Fruit fly (Drosophila melanogaster) whole organism, pupa: Measurements from ENCODE around the gene Tom20.

Experiments used
- CG10348 ChIP-seq: fragments of 200-800 bp; sonication (Bioruptor generic); IDR thresholded peaks from 2 replicates; pipeline ENCODE4 v1.3.6; 2022; ENCODE audit warnings: missing biosample characterization, missing genetic modification characterization
- CG12605 ChIP-seq: fragments of 200-800 bp; sonication (Bioruptor generic); IDR thresholded peaks from 2 replicates; pipeline ENCODE4 v1.3.6; 2022; ENCODE audit warnings: missing biosample characterization, missing genetic modification characterization
- CG13204 ChIP-seq: fragments of 200-800 bp; sonication (Bioruptor generic); optimal IDR thresholded peaks from 2 replicates; lab custom pipeline; 2018; ENCODE audit warnings: missing biosample characterization, mild to moderate bottlenecking, missing genetic modification characterization, moderate library complexity
- CG14655 ChIP-seq: fragments of 200-800 bp; sonication (Bioruptor generic); optimal IDR thresholded peaks from 3 replicates; lab custom pipeline; 2017; ENCODE audit warnings: mild to moderate bottlenecking, missing biosample characterization, missing genetic modification reagents, missing genetic modification characterization
- CG15710 ChIP-seq: fragments of 200-800 bp; sonication (Bioruptor generic); optimal IDR thresholded peaks from 2 replicates; lab custom pipeline; 2018; ENCODE audit warnings: missing biosample characterization, mild to moderate bottlenecking, missing genetic modification characterization, moderate library complexity
- CG17806 ChIP-seq: fragments of 200-800 bp; sonication (Bioruptor generic); optimal IDR thresholded peaks from 2 replicates; lab custom pipeline; 2018; ENCODE audit warnings: missing biosample characterization, mild to moderate bottlenecking, missing genetic modification characterization, moderate library complexity
- CG32121 ChIP-seq: fragments of 200-800 bp; sonication (Bioruptor generic); IDR thresholded peaks from 2 replicates; pipeline ENCODE4 v1.3.6; 2022; ENCODE audit warnings: missing biosample characterization, missing genetic modification characterization
- CG34367 ChIP-seq: fragments of 200-800 bp; sonication (Bioruptor generic); optimal IDR thresholded peaks from 2 replicates; lab custom pipeline; 2018; ENCODE audit warnings: missing biosample characterization, mild to moderate bottlenecking, missing genetic modification characterization
- CG4496 ChIP-seq: fragments of 200-800 bp; sonication (Bioruptor generic); IDR thresholded peaks from 3 replicates; pipeline ENCODE4 v1.3.6; 2022; ENCODE audit warnings: missing biosample characterization, missing genetic modification characterization
- CG8159 ChIP-seq: fragments of 200-800 bp; sonication (Bioruptor generic); optimal IDR thresholded peaks from 3 replicates; lab custom pipeline; 2018; ENCODE audit warnings: missing biosample characterization, mild to moderate bottlenecking, missing genetic modification characterization, moderate library complexity
- CG8301 ChIP-seq: fragments of 200-800 bp; sonication (Bioruptor generic); optimal IDR thresholded peaks from 2 replicates; lab custom pipeline; 2018; ENCODE audit warnings: missing biosample characterization, mild to moderate bottlenecking, missing genetic modification characterization
- CG9948 ChIP-seq: fragments of 200-800 bp; sonication (Bioruptor generic); optimal IDR thresholded peaks from 2 replicates; lab custom pipeline; 2018; ENCODE audit warnings: missing biosample characterization, mild to moderate bottlenecking, missing genetic modification characterization, moderate library complexity
- D1 ChIP-seq: fragments of 200-800 bp; sonication (Bioruptor generic); optimal IDR thresholded peaks from 2 replicates; lab custom pipeline; 2018; ENCODE audit warnings: missing biosample characterization, mild to moderate bottlenecking, missing genetic modification characterization, moderate library complexity
- EcR ChIP-seq: fragments of 200-800 bp; sonication (Bioruptor generic); optimal IDR thresholded peaks from 3 replicates; lab custom pipeline; 2019; ENCODE audit warnings: missing biosample characterization, missing genetic modification characterization, mild to moderate bottlenecking, moderate library complexity, missing genetic modification reagents
- Ets98B ChIP-seq: fragments of 200-800 bp; sonication (Bioruptor generic); IDR thresholded peaks from 2 replicates; pipeline ENCODE4 v1.3.6; 2022; ENCODE audit warnings: missing biosample characterization, missing genetic modification characterization
- Pif1A ChIP-seq: fragments of 200-800 bp; sonication (Bioruptor generic); optimal IDR thresholded peaks from 3 replicates; lab custom pipeline; 2016; ENCODE audit warnings: missing biosample characterization, missing genetic modification characterization
- Pif1B ChIP-seq: fragments of 200-800 bp; sonication (Bioruptor generic); optimal IDR thresholded peaks from 3 replicates; lab custom pipeline; 2016; ENCODE audit warnings: missing biosample characterization, missing genetic modification characterization
- Snoo ChIP-seq: fragments of 200-800 bp; sonication (Bioruptor generic); optimal IDR thresholded peaks from 3 replicates; lab custom pipeline; 2017; ENCODE audit warnings: missing biosample characterization, mild to moderate bottlenecking, missing genetic modification characterization, inconsistent platforms
- fd96Ca ChIP-seq: fragments of 200-800 bp; sonication (Bioruptor generic); IDR thresholded peaks from 3 replicates; pipeline ENCODE4 v1.3.6; 2022; ENCODE audit warnings: missing biosample characterization, missing genetic modification characterization
- gl ChIP-seq: fragments of 200-800 bp; sonication (Bioruptor generic); optimal IDR thresholded peaks from 2 replicates; lab custom pipeline; 2018; ENCODE audit warnings: missing biosample characterization, mild to moderate bottlenecking, missing genetic modification characterization
- rn ChIP-seq: fragments of 200-800 bp; sonication (Bioruptor generic); IDR thresholded peaks from 2 replicates; pipeline ENCODE4 v1.3.6; 2022; ENCODE audit warnings: missing biosample characterization, missing genetic modification characterization

The Tom20 gene

DNA sequence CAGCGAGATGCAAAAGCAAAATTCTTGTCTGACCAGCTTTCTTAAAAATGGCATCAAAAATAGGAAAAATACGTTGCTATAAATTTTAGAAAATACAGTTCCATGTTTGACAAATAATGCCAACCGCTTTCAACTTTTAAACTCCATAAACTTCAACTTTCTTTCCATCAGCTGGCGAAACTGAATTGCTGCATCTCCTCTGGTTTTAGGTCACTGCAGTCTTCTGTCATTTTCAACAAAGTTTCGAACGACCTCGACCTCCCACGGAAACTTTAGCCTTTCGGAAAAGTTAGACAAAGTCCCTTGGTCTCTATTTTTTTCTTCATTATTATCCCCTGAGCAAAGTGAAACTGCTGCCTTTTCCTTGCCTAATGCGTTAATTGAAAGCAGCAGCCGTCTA lies 44.7 kb upstream of the Tom20 start, which contains the start of gene CG42263:
Gene CG42263 (minus strand): TSS at position 101 of the 400 bp plus-strand sequence.
- TF ChIP-seq D1 (tag; lab: Kevin White, UChicago) (no peak), Ets98B (GFP tag; lab: Robert Waterston, UW) (no peak), CG15710 (no peak), CG8301 (tag; lab: Kevin White, UChicago) (no peak), EcR (GFP tag; lab: Kevin White, UChicago) (no peak), rn (GFP tag; lab: Robert Waterston, UW) (no peak), CG34367 (tag; lab: Kevin White, UChicago) (no peak), CG14655 (GFP tag; lab: Kevin White, UChicago) (no peak), Pif1B (GFP tag; lab: Kevin White, UChicago) (no peak), fd96Ca (GFP tag; lab: Robert Waterston, UW) (no peak), CG9948 (tag; lab: Kevin White, UChicago) (no peak), CG32121 (GFP tag; lab: Robert Waterston, UW) (no peak), CG13204 (GFP tag; lab: Kevin White, UChicago) (no peak), CG4496 (GFP tag; lab: Robert Waterston, UW) (no peak), Snoo (tag; lab: Kevin White, UChicago) (no peak), CG17806 (tag; lab: Kevin White, UChicago) (no peak), gl (tag; lab: Kevin White, UChicago) (no peak), CG12605 (GFP tag; lab: Robert Waterston, UW) (no peak), CG8159 (tag; lab: Kevin White, UChicago) (no peak), CG10348 (GFP tag; lab: Robert Waterston, UW) (no peak)

DNA sequence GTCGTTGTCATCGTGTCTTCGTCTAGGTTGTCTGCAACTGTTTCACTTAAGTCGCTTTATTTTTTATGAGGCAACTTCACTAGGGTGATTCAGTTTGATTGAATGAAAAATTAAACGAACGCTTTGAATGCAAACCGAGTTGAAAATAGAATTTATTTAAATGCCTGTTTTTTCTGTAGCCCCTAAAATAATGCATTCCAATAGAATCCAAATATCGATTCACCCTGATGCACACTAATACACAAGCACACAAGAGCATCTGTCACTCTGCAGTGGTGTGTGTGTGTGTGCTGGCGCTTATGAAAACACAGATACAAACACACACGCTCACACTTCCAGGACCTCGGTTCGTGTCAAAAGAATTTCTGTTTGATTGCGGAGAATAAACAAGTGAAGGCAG lies 38.6 kb upstream of the Tom20 start:
- TF ChIP-seq CG13204 (GFP tag; lab: Kevin White, UChicago), result no peak
- peak; percentile 41 for TF ChIP-seq CG34367 (tag; lab: Kevin White, UChicago)
- peak; percentile 40 for TF ChIP-seq CG14655 (GFP tag; lab: Kevin White, UChicago)
- TF ChIP-seq CG9948 (tag; lab: Kevin White, UChicago), result no peak
- peak; percentile 26 for TF ChIP-seq Pif1B (GFP tag; lab: Kevin White, UChicago)
- TF ChIP-seq CG12605 (GFP tag; lab: Robert Waterston, UW), result peak; percentile 38; the same call in 1 of the 2 replicates
- TF ChIP-seq gl (tag; lab: Kevin White, UChicago), result no peak
- TF ChIP-seq CG4496 (GFP tag; lab: Robert Waterston, UW), result 0 out of 3 replicates have a peak, but pooled peaks have one; percentile 20
- TF ChIP-seq CG8159 (tag; lab: Kevin White, UChicago), result peak; percentile 51
- peak; percentile 56 for TF ChIP-seq CG15710
- no peak for TF ChIP-seq Pif1A (GFP tag; lab: Kevin White, UChicago)
- TF ChIP-seq CG32121 (GFP tag; lab: Robert Waterston, UW), result no peak
- no peak for TF ChIP-seq CG17806 (tag; lab: Kevin White, UChicago)
- peak; percentile 39 for TF ChIP-seq CG8301 (tag; lab: Kevin White, UChicago)

DNA sequence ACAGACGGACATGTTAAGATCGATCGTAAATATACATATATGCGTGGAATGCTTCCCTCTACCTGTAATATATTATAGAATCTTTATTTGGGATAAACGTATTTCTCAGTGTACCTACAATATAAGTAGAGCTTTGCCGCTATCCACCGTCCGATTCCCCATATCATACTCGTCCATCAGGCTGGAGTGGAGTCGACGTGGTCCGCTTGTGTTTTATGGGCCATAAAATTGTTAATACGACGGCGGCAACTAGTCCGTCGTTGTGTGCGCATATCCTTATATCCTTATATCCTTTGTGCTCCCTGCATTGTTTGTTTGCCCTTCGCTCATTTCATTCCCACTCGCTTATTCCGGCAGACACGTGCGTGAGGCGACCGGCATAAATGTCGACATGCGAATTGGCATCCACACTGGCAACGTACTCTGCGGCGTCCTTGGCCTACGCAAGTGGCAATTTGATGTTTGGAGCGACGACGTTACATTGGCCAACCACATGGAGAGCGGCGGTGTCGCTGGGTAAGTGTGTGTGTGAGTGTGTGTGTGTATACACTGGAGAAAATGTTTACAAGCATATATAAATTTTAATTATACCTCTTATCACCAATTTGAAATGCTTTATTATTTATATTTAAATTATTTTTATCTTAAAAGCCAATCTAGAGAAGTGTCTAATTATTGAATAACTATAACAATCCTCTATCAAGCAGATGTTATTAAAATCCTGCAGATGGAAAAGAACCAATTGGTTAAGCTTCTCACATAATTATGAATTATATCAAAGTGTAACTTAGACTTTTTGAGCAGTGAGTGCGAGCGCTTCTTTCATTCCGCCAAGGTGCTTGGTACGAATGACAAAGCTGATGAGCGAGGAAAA lies 31.5 kb upstream of the Tom20 start:
- no peak for TF ChIP-seq CG10348 (GFP tag; lab: Robert Waterston, UW)
- peak; percentile 15 for TF ChIP-seq CG14655 (GFP tag; lab: Kevin White, UChicago)

dm6 chr3L:19978088-19978487 lies 22.4 kb upstream of the Tom20 start:
- TF ChIP-seq rn (GFP tag; lab: Robert Waterston, UW) (no peak), CG10348 (GFP tag; lab: Robert Waterston, UW) (no peak), Pif1A (GFP tag; lab: Kevin White, UChicago) (no peak), Snoo (tag; lab: Kevin White, UChicago) (no peak), CG12605 (GFP tag; lab: Robert Waterston, UW) (no peak), CG15710 (no peak), Ets98B (GFP tag; lab: Robert Waterston, UW) (no peak), CG34367 (tag; lab: Kevin White, UChicago) (no peak), CG8159 (tag; lab: Kevin White, UChicago) (no peak), CG17806 (tag; lab: Kevin White, UChicago) (no peak), D1 (tag; lab: Kevin White, UChicago) (no peak), gl (tag; lab: Kevin White, UChicago) (no peak), CG8301 (tag; lab: Kevin White, UChicago) (no peak)

DNA sequence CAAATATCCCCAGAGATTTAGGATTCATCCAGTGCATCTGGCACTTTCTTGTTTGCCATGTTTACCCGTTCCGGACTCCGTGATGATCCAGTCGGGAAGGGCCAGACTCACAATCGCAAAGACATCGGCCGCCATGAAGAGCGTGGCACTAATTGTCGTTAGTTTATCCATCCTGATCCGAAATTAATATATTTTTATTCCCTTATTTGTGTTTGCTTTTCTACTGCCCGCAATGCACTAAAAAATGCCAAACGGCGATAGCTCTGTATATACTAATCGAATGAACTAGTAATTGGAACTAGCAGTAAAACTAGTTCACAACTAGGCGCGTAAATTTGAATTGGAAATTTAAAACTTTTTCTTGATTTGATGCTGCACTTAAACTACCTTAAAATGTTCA lies 20.9 kb upstream of the Tom20 start, which contains the start of gene CG14182:
Gene CG14182 (minus strand): TSS at position 221 of the 400 bp plus-strand sequence.
- TF ChIP-seq CG8301 (tag; lab: Kevin White, UChicago) (no peak), Snoo (tag; lab: Kevin White, UChicago) (no peak), Pif1A (GFP tag; lab: Kevin White, UChicago) (no peak), Pif1B (GFP tag; lab: Kevin White, UChicago) (no peak), CG32121 (GFP tag; lab: Robert Waterston, UW) (no peak), gl (tag; lab: Kevin White, UChicago) (no peak), EcR (GFP tag; lab: Kevin White, UChicago) (no peak), CG10348 (GFP tag; lab: Robert Waterston, UW) (no peak), CG12605 (GFP tag; lab: Robert Waterston, UW) (no peak), CG17806 (tag; lab: Kevin White, UChicago) (no peak), CG14655 (GFP tag; lab: Kevin White, UChicago) (no peak)
